Fruit fly (Drosophila melanogaster): Measurements from ENCODE around the gene aurA.

The aurA gene

dm6 chr3R:12005417-12005816, 42.5 kb downstream of the aurA start, which contains the start of gene Tk:
Gene Tk (minus strand): TSS chr3R:12005473.
- TF ChIP-seq ttk (optimal IDR thresholded peaks at IDR 0.05), result no peak
- no peak for TF ChIP-seq Sin3A (optimal IDR thresholded peaks at IDR 0.05)
- no peak for TF ChIP-seq insv (optimal IDR thresholded peaks at IDR 0.05)
- no peak for TF ChIP-seq h (optimal IDR thresholded peaks at IDR 0.05)
- TF ChIP-seq Myc (optimal IDR thresholded peaks at IDR 0.05), result no peak
- no peak for TF ChIP-seq psq (optimal IDR thresholded peaks at IDR 0.05)

DNA sequence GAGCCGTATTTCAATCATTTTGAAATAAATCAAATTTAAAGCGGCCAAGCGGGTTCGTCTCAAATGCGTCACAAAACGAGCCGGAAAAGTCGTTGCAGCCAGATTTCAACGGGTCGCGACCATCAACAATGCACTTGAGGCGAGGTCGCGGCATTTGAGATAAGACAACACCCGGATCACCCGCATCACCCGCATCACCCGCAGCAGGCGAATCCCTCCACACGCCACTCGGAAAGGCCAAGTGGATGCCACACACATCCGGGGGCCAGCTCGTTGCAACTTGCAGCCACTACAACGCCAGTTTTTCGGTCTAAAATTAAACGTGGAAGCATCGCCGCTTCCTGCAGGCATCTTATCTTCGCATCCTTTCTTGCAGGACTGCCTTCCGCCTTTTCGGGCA, 43.5 kb downstream of the aurA start:
- no peak for TF ChIP-seq ttk (optimal IDR thresholded peaks at IDR 0.05)
- no peak for TF ChIP-seq Sin3A (optimal IDR thresholded peaks at IDR 0.05)
- TF ChIP-seq h (optimal IDR thresholded peaks at IDR 0.05), result no peak
- no peak for TF ChIP-seq insv (optimal IDR thresholded peaks at IDR 0.05)
- no peak for TF ChIP-seq Myc (optimal IDR thresholded peaks at IDR 0.05)
- no peak for TF ChIP-seq psq (optimal IDR thresholded peaks at IDR 0.05)

- no peak for TF ChIP-seq Myc (optimal IDR thresholded peaks at IDR 0.05)
- no peak for TF ChIP-seq psq (optimal IDR thresholded peaks at IDR 0.05)
- no peak for TF ChIP-seq Sin3A (optimal IDR thresholded peaks at IDR 0.05)
- TF ChIP-seq ttk (optimal IDR thresholded peaks at IDR 0.05), result no peak
- TF ChIP-seq insv (optimal IDR thresholded peaks at IDR 0.05), result no peak
- no peak for TF ChIP-seq h (optimal IDR thresholded peaks at IDR 0.05)
These were observed 47.4 kb downstream of the aurA start, which contains the start of the genes KLHL18 and GCC185 for dm6 chr3R:12010202-12010824. Gene KLHL18 (minus strand): TSS chr3R:12010434. Gene GCC185 (plus strand): TSS chr3R:12010772.
